Worm (Caenorhabditis elegans) whole organism, L1 larva: Measurements from ENCODE around the gene pdhk-2.
A peak's percentile ranks its signal among the peaks of the same experiment; 100 is the strongest.

Source experiments
- C16A3.4 ChIP-seq: fragments of 150-350 bp; optimal IDR thresholded peaks from 2 replicates; lab custom pipeline; 2014; ENCODE audit warnings: missing biosample characterization, missing genetic modification characterization
- F16B12.6 ChIP-seq: fragments of 150-350 bp; optimal IDR thresholded peaks from 2 replicates; lab custom pipeline; 2014; ENCODE audit warnings: missing biosample characterization, missing genetic modification characterization
- ama-1 ChIP-seq: fragments of 150-350 bp; optimal IDR thresholded peaks from 2 replicates; lab custom pipeline; 2014
- blmp-1 ChIP-seq: fragments of 150-350 bp; optimal IDR thresholded peaks from 2 replicates; lab custom pipeline; 2014; ENCODE audit warnings: missing biosample characterization, missing genetic modification characterization
- ceh-82 ChIP-seq, 3 experiments: fragments of 150-350 bp in 1 of 3; sonication (generic microtip) in 2 of 3; optimal IDR thresholded peaks; 2 replicates each; lab custom pipeline; 2014 to 2017; ENCODE audit warnings: missing biosample characterization in 3 of 3, missing genetic modification characterization in 3 of 3
- ceh-88 ChIP-seq: fragments of 200-800 bp; sonication (Bioruptor generic); IDR thresholded peaks from 2 replicates; pipeline ENCODE4 v1.3.6; 2022; ENCODE audit warnings: missing genetic modification characterization, missing compliant biosample characterization
- ceh-90 ChIP-seq: sonication (generic microtip); optimal IDR thresholded peaks from 2 replicates; lab custom pipeline; 2016; ENCODE audit warnings: missing genetic modification characterization, missing compliant biosample characterization
- dpl-1 ChIP-seq, 3 experiments: fragments of 150-350 bp in 2 of 3; sonication (generic microtip) in 1 of 3; optimal IDR thresholded peaks; 2 replicates each; lab custom pipeline; 2014 to 2017; ENCODE audit warnings: missing biosample characterization in 3 of 3, missing genetic modification characterization in 3 of 3, missing genetic modification reagents in 3 of 3
- dsc-1 ChIP-seq: sonication (generic microtip); optimal IDR thresholded peaks from 2 replicates; lab custom pipeline; 2016; ENCODE audit warnings: mild to moderate bottlenecking, missing genetic modification characterization, missing compliant biosample characterization
- efl-1 ChIP-seq, 4 experiments: fragments of 150-350 bp; optimal IDR thresholded peaks in 3 of 4; peaks in 1 of 4; 1 replicate in 1 of 4; 2 replicates in 3 of 4; lab custom pipeline; 2014; ENCODE audit warnings: missing biosample characterization in 2 of 4, missing genetic modification characterization in 2 of 4, missing genetic modification reagents in 2 of 4
- egl-13 ChIP-seq: sonication (generic microtip); optimal IDR thresholded peaks from 2 replicates; lab custom pipeline; 2016; ENCODE audit warnings: missing genotype, missing genetic modification reagents, missing genetic modification characterization, missing compliant biosample characterization
- egl-27 ChIP-seq, 2 experiments: fragments of 150-350 bp in 1 of 2; sonication (generic microtip); optimal IDR thresholded peaks; 3 replicates each; lab custom pipeline; 2017 to 2018; ENCODE audit warnings: missing biosample characterization in 2 of 2, missing genetic modification characterization in 2 of 2, missing genetic modification reagents in 2 of 2
- ets-5 ChIP-seq: fragments of 200-800 bp; sonication (Bioruptor generic); IDR thresholded peaks from 2 replicates; pipeline ENCODE4 v1.3.6; 2022; ENCODE audit warnings: missing genetic modification characterization, missing compliant biosample characterization
- fkh-10 ChIP-seq: sonication (generic microtip); optimal IDR thresholded peaks from 2 replicates; lab custom pipeline; 2017; ENCODE audit warnings: missing biosample characterization, missing genetic modification reagents, missing genetic modification characterization
- fkh-4 ChIP-seq: sonication (generic microtip); optimal IDR thresholded peaks from 2 replicates; lab custom pipeline; 2016; ENCODE audit warnings: missing compliant biosample characterization, missing genetic modification characterization, borderline replicate concordance
- fkh-8 ChIP-seq: sonication (generic microtip); optimal IDR thresholded peaks from 2 replicates; lab custom pipeline; 2016; ENCODE audit warnings: mild to moderate bottlenecking, missing genetic modification characterization, missing compliant biosample characterization
- hlh-17 ChIP-seq: fragments of 200-800 bp; sonication (Bioruptor generic); optimal IDR thresholded peaks from 2 replicates; lab custom pipeline; 2018; ENCODE audit warnings: missing genetic modification characterization, mild to moderate bottlenecking, missing compliant biosample characterization, moderate library complexity, borderline replicate concordance
- hlh-4 ChIP-seq: sonication (generic microtip); optimal IDR thresholded peaks from 2 replicates; lab custom pipeline; 2016; ENCODE audit warnings: mild to moderate bottlenecking, missing genetic modification characterization, missing compliant biosample characterization
- isw-1 ChIP-seq: fragments of 200-800 bp; sonication (Bioruptor generic); IDR thresholded peaks from 2 replicates; pipeline ENCODE4 v1.3.6; 2022; ENCODE audit warnings: missing genetic modification characterization, missing compliant biosample characterization
- lin-14 ChIP-seq: fragments of 200-800 bp; sonication (Bioruptor generic); optimal IDR thresholded peaks from 2 replicates; lab custom pipeline; 2018; ENCODE audit warnings: mild to moderate bottlenecking, missing genetic modification characterization, moderate library complexity, missing compliant biosample characterization
- lin-15B ChIP-seq: fragments of 150-350 bp; sonication (generic microtip); optimal IDR thresholded peaks from 3 replicates; lab custom pipeline; 2014; ENCODE audit warnings: missing biosample characterization, missing genetic modification characterization
- lin-35 ChIP-seq, 2 experiments: fragments of 150-350 bp; optimal IDR thresholded peaks; 2 replicates each; lab custom pipeline; 2014; ENCODE audit warnings: missing biosample characterization in 2 of 2, missing genetic modification characterization in 2 of 2, missing genetic modification reagents in 2 of 2
- lin-39 ChIP-seq: fragments of 150-350 bp; optimal IDR thresholded peaks from 2 replicates; lab custom pipeline; 2014; ENCODE audit warnings: missing biosample characterization, missing genetic modification reagents, missing genetic modification characterization
- lir-3 ChIP-seq: sonication (generic microtip); optimal IDR thresholded peaks from 2 replicates; lab custom pipeline; 2016; ENCODE audit warnings: mild to moderate bottlenecking, missing genetic modification characterization, moderate library complexity, missing compliant biosample characterization; ENCODE audit not compliant: poor library complexity
- nhr-12 ChIP-seq: sonication (generic microtip); optimal IDR thresholded peaks from 2 replicates; lab custom pipeline; 2017; ENCODE audit warnings: missing biosample characterization, missing genetic modification characterization
- nhr-19 ChIP-seq: fragments of 200-800 bp; sonication (Bioruptor generic); conservative IDR thresholded peaks from 2 replicates; pipeline ENCODE4 v1.3.6; 2022; ENCODE audit warnings: missing genetic modification characterization, missing compliant biosample characterization
- nhr-237 ChIP-seq: fragments of 150-350 bp; optimal IDR thresholded peaks from 2 replicates; lab custom pipeline; 2014; ENCODE audit warnings: missing biosample characterization, missing genetic modification characterization
- nhr-71 ChIP-seq: sonication (generic microtip); optimal IDR thresholded peaks from 2 replicates; lab custom pipeline; 2016; ENCODE audit warnings: mild to moderate bottlenecking, missing genetic modification characterization, moderate library complexity, missing compliant biosample characterization
- nhr-77 ChIP-seq: fragments of 150-350 bp; optimal IDR thresholded peaks from 2 replicates; lab custom pipeline; 2014; ENCODE audit warnings: missing biosample characterization, missing genetic modification characterization
- nhr-90 ChIP-seq: sonication (generic microtip); optimal IDR thresholded peaks from 2 replicates; lab custom pipeline; 2016; ENCODE audit warnings: mild to moderate bottlenecking, missing genetic modification characterization, missing compliant biosample characterization; ENCODE audit not compliant: poor library complexity
- pax-3 ChIP-seq: fragments of 200-800 bp; sonication (Bioruptor generic); optimal IDR thresholded peaks from 2 replicates; lab custom pipeline; 2018; ENCODE audit warnings: mild to moderate bottlenecking, missing genetic modification characterization, moderate library complexity, missing compliant biosample characterization
- skn-1 ChIP-seq: fragments of 150-350 bp; optimal IDR thresholded peaks from 2 replicates; lab custom pipeline; 2014; ENCODE audit warnings: missing biosample characterization, missing genetic modification characterization
- sptf-1 ChIP-seq: fragments of 150-350 bp; optimal IDR thresholded peaks from 2 replicates; lab custom pipeline; 2014; ENCODE audit warnings: missing biosample characterization, missing genetic modification characterization
- swsn-7 ChIP-seq: sonication (generic microtip); optimal IDR thresholded peaks from 2 replicates; lab custom pipeline; 2016; ENCODE audit warnings: missing genetic modification characterization, missing compliant biosample characterization
- tbx-2 ChIP-seq: sonication (generic microtip); optimal IDR thresholded peaks from 2 replicates; lab custom pipeline; 2016; ENCODE audit warnings: missing genetic modification characterization, missing compliant biosample characterization
- unc-30 ChIP-seq: sonication (generic microtip); optimal IDR thresholded peaks from 2 replicates; lab custom pipeline; 2017; ENCODE audit warnings: missing biosample characterization, missing genetic modification characterization
- unc-86 ChIP-seq: sonication (generic microtip); optimal IDR thresholded peaks from 2 replicates; lab custom pipeline; 2016; ENCODE audit warnings: missing genetic modification characterization, missing compliant biosample characterization
- xbp-1 ChIP-seq: sonication (generic microtip); optimal IDR thresholded peaks from 2 replicates; lab custom pipeline; 2016; ENCODE audit warnings: missing genetic modification characterization, missing compliant biosample characterization
- zip-4 ChIP-seq: fragments of 200-800 bp; sonication (Bioruptor generic); optimal IDR thresholded peaks from 2 replicates; lab custom pipeline; 2018; ENCODE audit warnings: mild to moderate bottlenecking, missing genetic modification characterization, moderate library complexity, missing compliant biosample characterization

pdhk-2 gene

ce11 chrIII:8779912-8780311, 38.7 kb upstream of the pdhk-2 start, which contains the start of gene K02D10.4:
Gene K02D10.4 (minus strand): TSS chrIII:8780012.
- no peak for TF ChIP-seq dsc-1 (tag; lab: Kevin White, UChicago)
- no peak for TF ChIP-seq tbx-2
- TF ChIP-seq pax-3 (tag; lab: Kevin White, UChicago): no peak
- TF ChIP-seq ama-1 (lab: Kevin White, UChicago): no peak
- no peak for TF ChIP-seq ceh-88 (GFP tag; lab: Robert Waterston, UW)
- no peak for TF ChIP-seq nhr-12 (tag; lab: Kevin White, UChicago)
- TF ChIP-seq lir-3 (tag; lab: Kevin White, UChicago): no peak
- TF ChIP-seq lin-14 (GFP tag; lab: Kevin White, UChicago): no peak
- no peak for TF ChIP-seq ceh-90
- no peak for TF ChIP-seq nhr-237 (tag; lab: Kevin White, UChicago)
- no peak for TF ChIP-seq C16A3.4 (tag; lab: Kevin White, UChicago)
- no peak for TF ChIP-seq lin-15B (tag; lab: Kevin White, UChicago)
- no peak for TF ChIP-seq fkh-10 (GFP tag; lab: Kevin White, UChicago)
- no peak for TF ChIP-seq unc-30
- TF ChIP-seq lin-39 (tag; lab: Kevin White, UChicago): no peak
- TF ChIP-seq dpl-1 (GFP tag; optimal IDR thresholded peaks at IDR 0.05; lab: Kevin White, UChicago): no peak

ce11 chrIII:8775953-8776352, 34.7 kb upstream of the pdhk-2 start, which contains the start of gene snap-29:
Gene snap-29 (plus strand): TSS chrIII:8776253.
- no peak for TF ChIP-seq nhr-77 (tag; lab: Kevin White, UChicago)
- no peak for TF ChIP-seq ceh-82 (tag; optimal IDR thresholded peaks at IDR 0.05; lab: Kevin White, UChicago)
- TF ChIP-seq nhr-90: no peak
- TF ChIP-seq ceh-90: no peak
- TF ChIP-seq isw-1 (GFP tag; lab: Robert Waterston, UW): no peak
- TF ChIP-seq C16A3.4 (tag; lab: Kevin White, UChicago): no peak
- no peak for TF ChIP-seq F16B12.6 (tag; lab: Kevin White, UChicago)
- TF ChIP-seq skn-1 (tag; lab: Kevin White, UChicago): no peak
- TF ChIP-seq fkh-4 (tag; lab: Kevin White, UChicago): no peak
- TF ChIP-seq hlh-4 (tag; lab: Kevin White, UChicago): no peak
- no peak for TF ChIP-seq nhr-237 (tag; lab: Kevin White, UChicago)
- TF ChIP-seq lin-39 (tag; lab: Kevin White, UChicago): no peak
- no peak for TF ChIP-seq swsn-7 (tag; lab: Kevin White, UChicago)
- no peak for TF ChIP-seq lir-3 (tag; lab: Kevin White, UChicago)
- TF ChIP-seq nhr-19: no peak
- TF ChIP-seq ets-5 (GFP tag; lab: Robert Waterston, UW): no peak
- TF ChIP-seq unc-86 (tag; lab: Kevin White, UChicago): no peak
- no peak for TF ChIP-seq ama-1 (lab: Kevin White, UChicago)

ce11 chrIII:8773375-8773774, 32.2 kb upstream of the pdhk-2 start:
- no peak for TF ChIP-seq egl-13 (tag; lab: Kevin White, UChicago)
- no peak for TF ChIP-seq efl-1 (optimal IDR thresholded peaks at IDR 0.05; lab: Kevin White, UChicago)
- peak in 1 of 2 experiments; percentile 37 for TF ChIP-seq efl-1 (GFP tag; optimal IDR thresholded peaks at IDR 0.05 in 1 of 2; lab: Kevin White, UChicago)
- TF ChIP-seq xbp-1: no peak

- peak in 1 of 2 experiments; percentile 8 for TF ChIP-seq efl-1 (optimal IDR thresholded peaks at IDR 0.05; lab: Kevin White, UChicago)
- no peak for TF ChIP-seq efl-1 (GFP tag; optimal IDR thresholded peaks at IDR 0.05 in 1 of 2; lab: Kevin White, UChicago)
- TF ChIP-seq egl-27 (tag; optimal IDR thresholded peaks at IDR 0.05; lab: Kevin White, UChicago): no peak
- no peak for TF ChIP-seq sptf-1
- peak; percentile 58 for TF ChIP-seq fkh-8
- peak; percentile 55 for TF ChIP-seq lin-14 (GFP tag; lab: Kevin White, UChicago)
- TF ChIP-seq pax-3 (tag; lab: Kevin White, UChicago): peak; percentile 2
- no peak for TF ChIP-seq hlh-17
- peak; percentile 84 for TF ChIP-seq blmp-1 (tag; lab: Kevin White, UChicago)
- TF ChIP-seq zip-4 (GFP tag; lab: Kevin White, UChicago): peak; percentile 30
- TF ChIP-seq lin-35 (GFP tag; optimal IDR thresholded peaks at IDR 0.05; lab: Kevin White, UChicago): peak in 1 of 2 experiments; percentile 2
- TF ChIP-seq nhr-71 (tag; lab: Kevin White, UChicago): peak; percentile 29
- TF ChIP-seq swsn-7 (tag; lab: Kevin White, UChicago): no peak
- TF ChIP-seq dsc-1 (tag; lab: Kevin White, UChicago): peak; percentile 5
These were observed 31.3 kb upstream of the pdhk-2 start for ce11 chrIII:8772428-8773027.
